Worm (Caenorhabditis elegans) whole organism, mixed stage, embryonic: ENCODE results near the gene Y55D5A.4.

Experiments
- M03D4.4 ChIP-seq: sonication (generic microtip); optimal IDR thresholded peaks from 2 replicates; lab custom pipeline; 2017; ENCODE audit warnings: mild to moderate bottlenecking, missing genetic modification characterization, missing compliant biosample characterization
- bed-3 ChIP-seq: fragments of 200-800 bp; sonication (Bioruptor generic); optimal IDR thresholded peaks from 3 replicates; lab custom pipeline; 2018; ENCODE audit warnings: mild to moderate bottlenecking, missing genetic modification characterization, moderate library complexity, missing compliant biosample characterization
- blmp-1 ChIP-seq: fragments of 150-350 bp; optimal IDR thresholded peaks from 2 replicates; lab custom pipeline; 2014; ENCODE audit warnings: missing biosample characterization, missing genetic modification characterization
- ceh-39 ChIP-seq: fragments of 150-350 bp; optimal IDR thresholded peaks from 2 replicates; lab custom pipeline; 2014; ENCODE audit warnings: missing biosample characterization, missing genetic modification characterization
- ceh-43 ChIP-seq: fragments of 200-800 bp; sonication (Bioruptor generic); optimal IDR thresholded peaks from 2 replicates; lab custom pipeline; 2018; ENCODE audit warnings: mild to moderate bottlenecking, missing genetic modification characterization, moderate library complexity, missing compliant biosample characterization
- ceh-83 ChIP-seq: fragments of 200-800 bp; sonication (Bioruptor generic); optimal IDR thresholded peaks from 2 replicates; lab custom pipeline; 2018; ENCODE audit warnings: mild to moderate bottlenecking, missing genetic modification characterization, missing compliant biosample characterization
- ces-1 ChIP-seq: fragments of 150-350 bp; optimal IDR thresholded peaks from 2 replicates; lab custom pipeline; 2014; ENCODE audit warnings: missing biosample characterization, missing genetic modification reagents, missing genetic modification characterization
- drap-1 ChIP-seq: fragments of 200-800 bp; sonication (Bioruptor generic); optimal IDR thresholded peaks from 3 replicates; lab custom pipeline; 2018; ENCODE audit warnings: mild to moderate bottlenecking, missing genetic modification characterization, missing compliant biosample characterization
- elt-3 ChIP-seq: fragments of 150-350 bp; optimal IDR thresholded peaks from 2 replicates; lab custom pipeline; 2014; ENCODE audit warnings: missing biosample characterization, missing genetic modification characterization
- ham-2 ChIP-seq: fragments of 200-800 bp; sonication (Bioruptor generic); optimal IDR thresholded peaks from 2 replicates; lab custom pipeline; 2018; ENCODE audit warnings: mild to moderate bottlenecking, missing genetic modification characterization, missing compliant biosample characterization
- hlh-1 ChIP-seq: fragments of 150-350 bp; optimal IDR thresholded peaks from 2 replicates; lab custom pipeline; 2014; ENCODE audit warnings: missing biosample characterization, missing genetic modification reagents, missing genetic modification characterization
- lin-13 ChIP-seq: fragments of 150-350 bp; optimal IDR thresholded peaks from 2 replicates; lab custom pipeline; 2014; ENCODE audit warnings: missing biosample characterization, missing genetic modification characterization
- lin-32 ChIP-seq: fragments of 200-800 bp; sonication (Bioruptor generic); optimal IDR thresholded peaks from 2 replicates; lab custom pipeline; 2018; ENCODE audit warnings: mild to moderate bottlenecking, missing genetic modification characterization, missing compliant biosample characterization
- lsy-2 ChIP-seq: fragments of 150-350 bp; optimal IDR thresholded peaks from 2 replicates; lab custom pipeline; 2014; ENCODE audit warnings: missing biosample characterization, missing genetic modification characterization
- mab-5 ChIP-seq: fragments of 150-350 bp; optimal IDR thresholded peaks from 2 replicates; lab custom pipeline; 2014; ENCODE audit warnings: missing biosample characterization, missing genetic modification characterization
- mep-1 ChIP-seq: fragments of 150-350 bp; optimal IDR thresholded peaks from 2 replicates; lab custom pipeline; 2017; ENCODE audit warnings: missing biosample characterization, missing genetic modification reagents, missing genetic modification characterization, inconsistent platforms
- mls-2 ChIP-seq: sonication (generic microtip); optimal IDR thresholded peaks from 2 replicates; lab custom pipeline; 2016; ENCODE audit warnings: mild to moderate bottlenecking, missing genetic modification characterization, moderate library complexity, missing compliant biosample characterization
- nhr-12 ChIP-seq: fragments of 150-350 bp; optimal IDR thresholded peaks from 2 replicates; lab custom pipeline; 2014; ENCODE audit warnings: missing biosample characterization, missing genetic modification characterization
- nhr-2 ChIP-seq: fragments of 150-350 bp; optimal IDR thresholded peaks from 2 replicates; lab custom pipeline; 2014; ENCODE audit warnings: missing biosample characterization, missing genetic modification characterization
- nhr-237 ChIP-seq: fragments of 150-350 bp; optimal IDR thresholded peaks from 2 replicates; lab custom pipeline; 2014; ENCODE audit warnings: missing biosample characterization, missing genetic modification characterization
- nhr-28 ChIP-seq: fragments of 150-350 bp; optimal IDR thresholded peaks from 2 replicates; lab custom pipeline; 2014; ENCODE audit warnings: missing biosample characterization, missing genetic modification characterization
- nhr-76 ChIP-seq: sonication (generic microtip); optimal IDR thresholded peaks from 2 replicates; lab custom pipeline; 2017; ENCODE audit warnings: missing biosample characterization, missing genetic modification characterization
- pha-4 ChIP-seq: fragments of 150-350 bp; optimal IDR thresholded peaks from 2 replicates; lab custom pipeline; 2018; ENCODE audit warnings: missing biosample characterization, missing genetic modification reagents, missing genetic modification characterization
- snpc-4 ChIP-seq: fragments of 150-350 bp; optimal IDR thresholded peaks from 2 replicates; lab custom pipeline; 2014; ENCODE audit warnings: missing biosample characterization, missing genetic modification characterization
- tbx-8 ChIP-seq: fragments of 200-800 bp; sonication (Bioruptor generic); optimal IDR thresholded peaks from 2 replicates; lab custom pipeline; 2018; ENCODE audit warnings: mild to moderate bottlenecking, missing genetic modification characterization, moderate library complexity, missing compliant biosample characterization
- unc-120 ChIP-seq: sonication (generic microtip); optimal IDR thresholded peaks from 2 replicates; lab custom pipeline; 2017; ENCODE audit warnings: missing genetic modification characterization, missing compliant biosample characterization; ENCODE audit not compliant: poor library complexity, severe bottlenecking
- unc-39 ChIP-seq: fragments of 150-350 bp; optimal IDR thresholded peaks from 2 replicates; lab custom pipeline; 2014; ENCODE audit warnings: missing biosample characterization, missing genetic modification characterization
- unc-62 ChIP-seq: fragments of 150-350 bp; optimal IDR thresholded peaks from 2 replicates; lab custom pipeline; 2014; ENCODE audit warnings: missing biosample characterization, missing genetic modification reagents, missing genetic modification characterization
- zip-8 ChIP-seq: fragments of 150-350 bp; optimal IDR thresholded peaks from 2 replicates; lab custom pipeline; 2014; ENCODE audit warnings: missing biosample characterization, missing genetic modification characterization
- ztf-11 ChIP-seq: fragments of 150-350 bp; optimal IDR thresholded peaks from 2 replicates; lab custom pipeline; 2014; ENCODE audit warnings: missing biosample characterization, missing genetic modification characterization

Y55D5A.4 gene

ce11 chrIII:2965534-2965933 lies 24.3 kb downstream of the Y55D5A.4 start, which contains the start of gene H05C05.2:
Gene H05C05.2 (minus strand): TSS chrIII:2965634.
- no peak for TF ChIP-seq unc-39 (tag; lab: Kevin White, UChicago)
- TF ChIP-seq mls-2 (tag; lab: Kevin White, UChicago), result no peak
- no peak for TF ChIP-seq nhr-12 (tag; lab: Kevin White, UChicago)
- TF ChIP-seq nhr-28 (tag; lab: Kevin White, UChicago), result no peak
- no peak for TF ChIP-seq hlh-1 (tag; lab: Kevin White, UChicago)
- no peak for TF ChIP-seq nhr-2
- TF ChIP-seq bed-3 (GFP tag; lab: Kevin White, UChicago), result no peak
- no peak for TF ChIP-seq lin-32 (GFP tag; lab: Kevin White, UChicago)
- no peak for TF ChIP-seq nhr-237
- no peak for TF ChIP-seq elt-3 (tag; lab: Kevin White, UChicago)
- no peak for TF ChIP-seq ceh-39 (tag; lab: Kevin White, UChicago)
- no peak for TF ChIP-seq drap-1

- TF ChIP-seq ceh-83 (GFP tag; lab: Kevin White, UChicago) (no peak), ceh-43 (GFP tag; lab: Kevin White, UChicago) (no peak), blmp-1 (tag; lab: Kevin White, UChicago) (no peak), tbx-8 (GFP tag; lab: Kevin White, UChicago) (no peak), pha-4 (no peak), mep-1 (tag; lab: Kevin White, UChicago) (no peak), unc-120 (tag; lab: Kevin White, UChicago) (no peak), lin-13 (tag; lab: Kevin White, UChicago) (no peak)
These were observed 28.0 kb downstream of the Y55D5A.4 start for ce11 chrIII:2961840-2962239.

- peak; percentile 3 for TF ChIP-seq ces-1 (GFP tag; lab: Kevin White, UChicago)
- TF ChIP-seq ceh-39 (tag; lab: Kevin White, UChicago), result peak; percentile 67
- TF ChIP-seq, all 35 proteins: peak for 2; not testable (repeated sequence) for 33
These were observed 29.0 kb downstream of the Y55D5A.4 start for ce11 chrIII:2960740-2961361.

ce11 chrIII:2952437-2952836 lies 37.4 kb downstream of the Y55D5A.4 start:
- TF ChIP-seq nhr-2, result no peak
- TF ChIP-seq blmp-1 (tag; lab: Kevin White, UChicago), result no peak
- TF ChIP-seq ham-2, result no peak
- TF ChIP-seq mep-1 (tag; lab: Kevin White, UChicago), result no peak
- TF ChIP-seq ztf-11, result no peak
- TF ChIP-seq lsy-2 (tag; lab: Kevin White, UChicago), result no peak
- TF ChIP-seq mab-5 (tag; lab: Kevin White, UChicago), result no peak
- TF ChIP-seq snpc-4 (tag; lab: Kevin White, UChicago), result no peak
- TF ChIP-seq unc-62 (GFP tag; lab: Kevin White, UChicago), result no peak
- TF ChIP-seq lin-13 (tag; lab: Kevin White, UChicago), result no peak
- TF ChIP-seq hlh-1 (tag; lab: Kevin White, UChicago), result no peak
- no peak for TF ChIP-seq drap-1
- TF ChIP-seq pha-4, result no peak

ce11 chrIII:2948310-2948961 lies 41.4 kb downstream of the Y55D5A.4 start:
- TF ChIP-seq zip-8 (tag; lab: Kevin White, UChicago), result peak; percentile 37
- no peak for TF ChIP-seq tbx-8 (GFP tag; lab: Kevin White, UChicago)
- no peak for TF ChIP-seq nhr-76 (tag; lab: Kevin White, UChicago)
- TF ChIP-seq blmp-1 (tag; lab: Kevin White, UChicago), result peak; percentile 8
- TF ChIP-seq hlh-1 (tag; lab: Kevin White, UChicago), result no peak
- no peak for TF ChIP-seq unc-120 (tag; lab: Kevin White, UChicago)
- no peak for TF ChIP-seq M03D4.4 (tag; lab: Kevin White, UChicago)
- no peak for TF ChIP-seq unc-62 (GFP tag; lab: Kevin White, UChicago)
